Worm (Caenorhabditis elegans): ENCODE data around the gene srlf-16.

The srlf-16 gene

ce11 chrV:8092385-8092784, 12.2 kb upstream of the srlf-16 start, which contains the start of gene str-129:
Gene str-129 (minus strand): TSS chrV:8092485.
- TF ChIP-seq nhr-10 (tag; optimal IDR thresholded peaks at IDR 0.05) = no peak
- TF ChIP-seq mdl-1 (tag; optimal IDR thresholded peaks at IDR 0.05) = no peak
- TF ChIP-seq ZK546.5 (tag; optimal IDR thresholded peaks at IDR 0.05) = no peak
- no peak for TF ChIP-seq nhr-21 (tag; optimal IDR thresholded peaks at IDR 0.05)
- no peak for TF ChIP-seq sma-9 (GFP tag; optimal IDR thresholded peaks at IDR 0.05)
- TF ChIP-seq sma-9 (tag; optimal IDR thresholded peaks at IDR 0.05) = no peak
- TF ChIP-seq C34F6.9 (tag; optimal IDR thresholded peaks at IDR 0.05) = no peak
- TF ChIP-seq nhr-25 (tag; optimal IDR thresholded peaks at IDR 0.05) = no peak
- TF ChIP-seq aly-2 (tag; optimal IDR thresholded peaks at IDR 0.05) = no peak
- no peak for TF ChIP-seq dmd-4 (tag; optimal IDR thresholded peaks at IDR 0.05)
- TF ChIP-seq nhr-12 (tag; optimal IDR thresholded peaks at IDR 0.05) = no peak
- TF ChIP-seq ztf-1 (GFP tag; conservative IDR thresholded peaks at IDR 0.05) = no peak
- TF ChIP-seq ztf-11 (tag; optimal IDR thresholded peaks at IDR 0.05) = no peak
- no peak for TF ChIP-seq unc-62 (GFP tag; optimal IDR thresholded peaks at IDR 0.05)
- no peak for TF ChIP-seq peb-1 (tag; optimal IDR thresholded peaks at IDR 0.05)
- no peak for TF ChIP-seq elt-3 (tag; optimal IDR thresholded peaks at IDR 0.05)
- TF ChIP-seq Y55F3AM.14 (GFP tag; optimal IDR thresholded peaks at IDR 0.05) = no peak
- no peak for TF ChIP-seq lin-13 (GFP tag; optimal IDR thresholded peaks at IDR 0.05)
- TF ChIP-seq ama-1 (optimal IDR thresholded peaks at IDR 0.05) = no peak
- no peak for TF ChIP-seq ztf-4 (tag; optimal IDR thresholded peaks at IDR 0.05)

ce11 chrV:8095378-8095777, 9.2 kb upstream of the srlf-16 start, which contains the start of gene str-146:
Gene str-146 (minus strand): TSS chrV:8095478.
- no peak for TF ChIP-seq mab-5 (tag; optimal IDR thresholded peaks at IDR 0.05)
- TF ChIP-seq nhr-129 (tag; optimal IDR thresholded peaks at IDR 0.05) = no peak
- no peak for TF ChIP-seq lin-39 (tag; optimal IDR thresholded peaks at IDR 0.05)
- TF ChIP-seq lin-11 (tag; optimal IDR thresholded peaks at IDR 0.05) = no peak
- TF ChIP-seq F13H6.1 (tag; optimal IDR thresholded peaks at IDR 0.05) = no peak
- no peak for TF ChIP-seq nhr-237 (tag; optimal IDR thresholded peaks at IDR 0.05)

ce11 chrV:8098239-8098638, 6.3 kb upstream of the srlf-16 start, which contains the start of gene str-145:
Gene str-145 (minus strand): TSS chrV:8098339.
- TF ChIP-seq unc-55 (GFP tag; optimal IDR thresholded peaks at IDR 0.05) (no peak), F13H6.1 (tag; optimal IDR thresholded peaks at IDR 0.05) (no peak), nhr-77 (tag; optimal IDR thresholded peaks at IDR 0.05) (no peak), sem-4 (tag; optimal IDR thresholded peaks at IDR 0.05) (no peak), elt-3 (tag; optimal IDR thresholded peaks at IDR 0.05) (no peak), lin-39 (tag; optimal IDR thresholded peaks at IDR 0.05) (no peak), skn-1 (tag; optimal IDR thresholded peaks at IDR 0.05) (no peak), aly-2 (tag; optimal IDR thresholded peaks at IDR 0.05) (no peak), ama-1 (optimal IDR thresholded peaks at IDR 0.05) (no peak)

ce11 chrV:8099306-8099705, 5.3 kb upstream of the srlf-16 start, which contains the start of gene sdz-23:
Gene sdz-23 (plus strand): TSS chrV:8099606.
- no peak for TF ChIP-seq snpc-4 (tag; optimal IDR thresholded peaks at IDR 0.05)
- no peak for TF ChIP-seq fos-1 (tag; optimal IDR thresholded peaks at IDR 0.05)
- no peak for TF ChIP-seq C34F6.9 (tag; optimal IDR thresholded peaks at IDR 0.05)
- TF ChIP-seq blmp-1 (tag; optimal IDR thresholded peaks at IDR 0.05; ENCODE audit: insufficient read depth) = no peak
- no peak for TF ChIP-seq mab-5 (tag; optimal IDR thresholded peaks at IDR 0.05)
- TF ChIP-seq zag-1 (tag; optimal IDR thresholded peaks at IDR 0.05) = no peak
- TF ChIP-seq lsy-2 (tag; optimal IDR thresholded peaks at IDR 0.05) = no peak
- TF ChIP-seq nhr-237 (tag; optimal IDR thresholded peaks at IDR 0.05) = no peak
- TF ChIP-seq ZK546.5 (tag; optimal IDR thresholded peaks at IDR 0.05) = no peak
- no peak for TF ChIP-seq mdl-1 (tag; optimal IDR thresholded peaks at IDR 0.05)
- no peak for TF ChIP-seq ama-1 (optimal IDR thresholded peaks at IDR 0.05)
- no peak for TF ChIP-seq nhr-11 (tag; optimal IDR thresholded peaks at IDR 0.05)
- TF ChIP-seq sem-4 (tag; optimal IDR thresholded peaks at IDR 0.05) = no peak
- TF ChIP-seq lin-13 (GFP tag; optimal IDR thresholded peaks at IDR 0.05) = no peak
- no peak for TF ChIP-seq ztf-11 (tag; optimal IDR thresholded peaks at IDR 0.05)

- TF ChIP-seq ztf-4 (tag; optimal IDR thresholded peaks at IDR 0.05) = no peak
- TF ChIP-seq mdl-1 (tag; optimal IDR thresholded peaks at IDR 0.05) = no peak
- no peak for TF ChIP-seq alr-1 (tag; optimal IDR thresholded peaks at IDR 0.05)
- TF ChIP-seq blmp-1 (tag; optimal IDR thresholded peaks at IDR 0.05; ENCODE audit: insufficient read depth) = no peak
- TF ChIP-seq sma-3 (GFP tag; optimal IDR thresholded peaks at IDR 0.05) = no peak
- TF ChIP-seq C34F6.9 (tag; optimal IDR thresholded peaks at IDR 0.05) = no peak
- no peak for TF ChIP-seq R02D3.7 (tag; optimal IDR thresholded peaks at IDR 0.05)
- TF ChIP-seq unc-62 (GFP tag; optimal IDR thresholded peaks at IDR 0.05) = no peak
- no peak for TF ChIP-seq aly-2 (tag; optimal IDR thresholded peaks at IDR 0.05)
- no peak for TF ChIP-seq lsy-2 (tag; optimal IDR thresholded peaks at IDR 0.05)
- TF ChIP-seq elt-3 (tag; optimal IDR thresholded peaks at IDR 0.05) = no peak
- TF ChIP-seq lin-13 (GFP tag; optimal IDR thresholded peaks at IDR 0.05) = no peak
- no peak for TF ChIP-seq nhr-11 (tag; optimal IDR thresholded peaks at IDR 0.05)
- no peak for TF ChIP-seq dmd-4 (tag; optimal IDR thresholded peaks at IDR 0.05)
- TF ChIP-seq ztf-1 (GFP tag; conservative IDR thresholded peaks at IDR 0.05) = no peak
- TF ChIP-seq nhr-25 (tag; optimal IDR thresholded peaks at IDR 0.05) = no peak
- TF ChIP-seq nhr-12 (tag; optimal IDR thresholded peaks at IDR 0.05) = no peak
- no peak for TF ChIP-seq lin-39 (tag; optimal IDR thresholded peaks at IDR 0.05)
These were observed 1.6 kb upstream of the srlf-16 start, which contains the start of gene str-90 for ce11 chrV:8102960-8103359. Gene str-90 (plus strand): TSS chrV:8103260.
